Worm (Caenorhabditis elegans) whole organism, L3 larva: ENCODE data around the gene gegf-1.

Experiments
- aly-2 ChIP-seq: fragments of 150-350 bp; optimal IDR thresholded peaks from 2 replicates; lab custom pipeline; 2014; ENCODE audit warnings: missing biosample characterization, missing genetic modification characterization
- nhr-12 ChIP-seq: fragments of 150-350 bp; optimal IDR thresholded peaks from 2 replicates; lab custom pipeline; 2014; ENCODE audit warnings: missing biosample characterization, missing genetic modification characterization
- nhr-237 ChIP-seq: fragments of 150-350 bp; optimal IDR thresholded peaks from 2 replicates; lab custom pipeline; 2014; ENCODE audit warnings: missing biosample characterization, missing genetic modification characterization
- unc-39 ChIP-seq: sonication (generic microtip); optimal IDR thresholded peaks from 4 replicates; lab custom pipeline; 2017; ENCODE audit warnings: missing biosample characterization, missing genetic modification characterization
- unc-62 ChIP-seq: fragments of 150-350 bp; sonication (generic microtip); optimal IDR thresholded peaks from 4 replicates; lab custom pipeline; 2014; ENCODE audit warnings: missing biosample characterization, missing genetic modification reagents, missing genetic modification characterization

- TF ChIP-seq nhr-237 (tag; lab: Kevin White, UChicago) = no peak
- no peak for TF ChIP-seq unc-62 (GFP tag; lab: Kevin White, UChicago)
- TF ChIP-seq aly-2 = no peak
- TF ChIP-seq unc-39 = no peak
- no peak for TF ChIP-seq nhr-12 (tag; lab: Kevin White, UChicago)
These were observed 13.3 kb upstream of the gegf-1 start for ce11 chrIV:171036-171435.
